Worm (Caenorhabditis elegans): Measurements from ENCODE around the gene Y39H10A.1.

- TF ChIP-seq nhr-10 (tag; optimal IDR thresholded peaks at IDR 0.05), result no peak
- no peak for TF ChIP-seq nhr-6 (tag; optimal IDR thresholded peaks at IDR 0.05)
- no peak for TF ChIP-seq unc-62 (GFP tag; optimal IDR thresholded peaks at IDR 0.05)
- TF ChIP-seq nhr-25 (tag; optimal IDR thresholded peaks at IDR 0.05), result no peak
- TF ChIP-seq C34F6.9 (tag; optimal IDR thresholded peaks at IDR 0.05), result no peak
- TF ChIP-seq fos-1 (tag; optimal IDR thresholded peaks at IDR 0.05), result no peak
- TF ChIP-seq blmp-1 (tag; optimal IDR thresholded peaks at IDR 0.05; ENCODE audit: insufficient read depth), result no peak
- no peak for TF ChIP-seq snpc-4 (tag; optimal IDR thresholded peaks at IDR 0.05)
Observed at ce11 chrV:3810035-3810434, 43.0 kb downstream of the Y39H10A.1 start.
